Fruit fly (Drosophila melanogaster) whole organism, larva: ENCODE results near the gene Nepl11.

ENCODE experiments used
- noc ChIP-seq: fragments of 200-800 bp; sonication (Bioruptor generic); optimal IDR thresholded peaks from 3 replicates; lab custom pipeline; 2019; ENCODE audit warnings: missing biosample characterization, mild to moderate bottlenecking, missing genetic modification characterization, moderate library complexity

Nepl11 gene

dm6 chr3R:4294689-4295088 is at the start of gene Nepl11:
Gene Nepl11 (minus strand): TSS chr3R:4294840.
- TF ChIP-seq noc (tag; lab: Kevin White, UChicago), result peak; percentile 60

dm6 chr3R:4341177-4341576 is 46.5 kb upstream of the Nepl11 start:
- no peak for TF ChIP-seq noc (tag; lab: Kevin White, UChicago)

dm6 chr3R:4340174-4340573 is 45.5 kb upstream of the Nepl11 start:
- TF ChIP-seq noc (tag; lab: Kevin White, UChicago), result no peak

dm6 chr3R:4337580-4337979 is 42.9 kb upstream of the Nepl11 start, which contains the start of the genes Skp2 and CG1103:
Gene Skp2 (minus strand): TSS chr3R:4337674.
Gene CG1103 (plus strand): TSS chr3R:4337755.
- no peak for TF ChIP-seq noc (tag; lab: Kevin White, UChicago)

- TF ChIP-seq noc (tag; lab: Kevin White, UChicago), result no peak
These were observed 40.2 kb upstream of the Nepl11 start, which contains the start of gene CG14645 for dm6 chr3R:4334798-4335197. Gene CG14645 (plus strand): TSS chr3R:4335098.

- no peak for TF ChIP-seq noc (tag; lab: Kevin White, UChicago)
These were observed 39.3 kb upstream of the Nepl11 start, which contains the start of gene CG9776 for dm6 chr3R:4333964-4334363. Gene CG9776 (minus strand): TSS chr3R:4334071.

- TF ChIP-seq noc (tag; lab: Kevin White, UChicago), result no peak
These were observed 25.0 kb upstream of the Nepl11 start, which contains the start of gene CG9795 for dm6 chr3R:4319507-4320138. Gene CG9795 (plus strand): TSS chr3R:4319683.

- TF ChIP-seq noc (tag; lab: Kevin White, UChicago), result no peak
These were observed 24.4 kb upstream of the Nepl11 start, which contains the start of gene Syt14 for dm6 chr3R:4318999-4319398. Gene Syt14 (minus strand): TSS chr3R:4319069.

dm6 chr3R:4318589-4318988 is 23.9 kb upstream of the Nepl11 start:
- TF ChIP-seq noc (tag; lab: Kevin White, UChicago), result no peak

dm6 chr3R:4311067-4311723 is 16.6 kb upstream of the Nepl11 start, which contains the start of gene Suv3:
Gene Suv3 (plus strand): TSS chr3R:4311555.
- peak; percentile 49 for TF ChIP-seq noc (tag; lab: Kevin White, UChicago)

dm6 chr3R:4310683-4311066 is 16.0 kb upstream of the Nepl11 start, which contains the start of gene Vps24:
Gene Vps24 (minus strand): TSS chr3R:4310947.
- no peak for TF ChIP-seq noc (tag; lab: Kevin White, UChicago)

dm6 chr3R:4308708-4309107 is 14.1 kb upstream of the Nepl11 start:
- no peak for TF ChIP-seq noc (tag; lab: Kevin White, UChicago)

dm6 chr3R:4307664-4308416 is 13.2 kb upstream of the Nepl11 start, which contains the start of gene MP1:
Gene MP1 (plus strand): TSS chr3R:4307908.
- peak; percentile 47 for TF ChIP-seq noc (tag; lab: Kevin White, UChicago)

dm6 chr3R:4301485-4301884 is 6.8 kb upstream of the Nepl11 start:
- TF ChIP-seq noc (tag; lab: Kevin White, UChicago), result no peak

dm6 chr3R:4292185-4292584 is 2.5 kb downstream of the Nepl11 start:
- no peak for TF ChIP-seq noc (tag; lab: Kevin White, UChicago)

dm6 chr3R:4291289-4291688 is 3.4 kb downstream of the Nepl11 start:
- TF ChIP-seq noc (tag; lab: Kevin White, UChicago), result peak; percentile 18
